Fruit fly (Drosophila melanogaster) whole organism, adult: ENCODE measurements around the gene Tim23.

Source experiments
- CG11617 ChIP-seq: fragments of 200-800 bp; sonication (Bioruptor generic); optimal IDR thresholded peaks from 2 replicates; lab custom pipeline; 2017; ENCODE audit warnings: mild to moderate bottlenecking, missing biosample characterization, missing genetic modification reagents, missing genetic modification characterization
- CG12768 ChIP-seq: fragments of 200-800 bp; sonication (Bioruptor generic); optimal IDR thresholded peaks from 2 replicates; lab custom pipeline; 2017; ENCODE audit warnings: missing biosample characterization, missing genetic modification characterization, mild to moderate bottlenecking, moderate library complexity, missing genetic modification reagents
- CG14711 ChIP-seq: fragments of 200-800 bp; sonication (Bioruptor generic); optimal IDR thresholded peaks from 2 replicates; lab custom pipeline; 2018; ENCODE audit warnings: missing biosample characterization, mild to moderate bottlenecking, missing genetic modification characterization, moderate library complexity
- CG1620 ChIP-seq: fragments of 200-800 bp; sonication (Bioruptor generic); optimal IDR thresholded peaks from 2 replicates; lab custom pipeline; 2016; ENCODE audit warnings: missing biosample characterization, missing genetic modification characterization
- CG33017 ChIP-seq: fragments of 200-800 bp; sonication (Bioruptor generic); optimal IDR thresholded peaks from 2 replicates; lab custom pipeline; 2018; ENCODE audit warnings: missing biosample characterization, mild to moderate bottlenecking, missing genetic modification characterization, moderate library complexity
- CG5204 ChIP-seq: fragments of 200-800 bp; sonication (Bioruptor generic); optimal IDR thresholded peaks from 2 replicates; lab custom pipeline; 2016; ENCODE audit warnings: missing biosample characterization, missing genetic modification characterization
- CG7045 ChIP-seq: fragments of 200-800 bp; sonication (Bioruptor generic); optimal IDR thresholded peaks from 2 replicates; lab custom pipeline; 2017; ENCODE audit warnings: missing biosample characterization, mild to moderate bottlenecking, missing genetic modification characterization
- CG7101 ChIP-seq: fragments of 200-800 bp; sonication (Bioruptor generic); optimal IDR thresholded peaks from 2 replicates; lab custom pipeline; 2018; ENCODE audit warnings: missing biosample characterization, mild to moderate bottlenecking, missing genetic modification characterization, moderate library complexity
- Clk ChIP-seq: fragments of 200-800 bp; sonication (Bioruptor generic); optimal IDR thresholded peaks from 2 replicates; lab custom pipeline; 2017; ENCODE audit warnings: missing biosample characterization, missing genetic modification characterization
- Crg-1 ChIP-seq: fragments of 200-800 bp; sonication (Bioruptor generic); optimal IDR thresholded peaks from 2 replicates; lab custom pipeline; 2016; ENCODE audit warnings: missing biosample characterization, missing genetic modification characterization
- Hr96 ChIP-seq: fragments of 200-800 bp; sonication (Bioruptor generic); optimal IDR thresholded peaks from 2 replicates; lab custom pipeline; 2016; ENCODE audit warnings: missing biosample characterization, missing genetic modification characterization
- Mnt ChIP-seq: fragments of 200-800 bp; sonication (Bioruptor generic); optimal IDR thresholded peaks from 2 replicates; lab custom pipeline; 2016; ENCODE audit warnings: missing biosample characterization, mild to moderate bottlenecking, missing genetic modification characterization
- bab1 ChIP-seq: fragments of 200-800 bp; sonication (Bioruptor generic); optimal IDR thresholded peaks from 3 replicates; lab custom pipeline; 2019; ENCODE audit warnings: missing biosample characterization, mild to moderate bottlenecking, missing genetic modification characterization, moderate library complexity
- cic ChIP-seq: fragments of 200-800 bp; sonication (Bioruptor generic); optimal IDR thresholded peaks from 2 replicates; lab custom pipeline; 2017; ENCODE audit warnings: missing biosample characterization, mild to moderate bottlenecking, missing genetic modification characterization, moderate library complexity
- cnc ChIP-seq, 2 experiments: fragments of >200 bp; optimal IDR thresholded peaks; 2 replicates each; lab custom pipeline; 2017
- kay ChIP-seq: fragments of 200-800 bp; sonication (Bioruptor generic); peaks from one replicate; lab custom pipeline; 2016; ENCODE audit warnings: missing biosample characterization, missing genetic modification characterization, borderline replicate concordance
- ovo ChIP-seq: fragments of 200-800 bp; sonication (Bioruptor generic); optimal IDR thresholded peaks from 2 replicates; lab custom pipeline; 2016; ENCODE audit warnings: missing biosample characterization, missing genetic modification characterization
- pad ChIP-seq: fragments of 200-800 bp; sonication (Bioruptor generic); optimal IDR thresholded peaks from 3 replicates; lab custom pipeline; 2017; ENCODE audit warnings: missing biosample characterization, missing genetic modification characterization, mild to moderate bottlenecking, moderate library complexity, missing genetic modification reagents
- tj ChIP-seq: fragments of 200-800 bp; sonication (Bioruptor generic); optimal IDR thresholded peaks from 3 replicates; lab custom pipeline; 2017; ENCODE audit warnings: missing biosample characterization, mild to moderate bottlenecking, missing genetic modification characterization, moderate library complexity
- toe ChIP-seq: fragments of 200-800 bp; sonication (Bioruptor generic); optimal IDR thresholded peaks from 2 replicates; lab custom pipeline; 2016; ENCODE audit warnings: missing biosample characterization, missing genetic modification characterization

Tim23 gene

dm6 chr2L:23313435-23314067, at the start of gene Tim23:
Gene Tim23, minus strand, starts transcription at chr2L:23313578.
- TF ChIP-seq CG7101 (tag; lab: Kevin White, UChicago) = no peak
- no peak for TF ChIP-seq CG1620
- TF ChIP-seq cic (GFP tag; lab: Kevin White, UChicago) = no peak
- no peak for TF ChIP-seq bab1 (GFP tag; lab: Kevin White, UChicago)
- no peak for TF ChIP-seq toe (GFP tag; lab: Kevin White, UChicago)
- TF ChIP-seq CG33017 (tag; lab: Kevin White, UChicago) = no peak
- TF ChIP-seq kay (GFP tag; lab: Kevin White, UChicago) = no peak
- no peak for TF ChIP-seq Mnt
- TF ChIP-seq Clk (GFP tag; lab: Kevin White, UChicago) = no peak
- no peak for TF ChIP-seq ovo (GFP tag; lab: Kevin White, UChicago)
- no peak for TF ChIP-seq CG5204 (GFP tag; lab: Kevin White, UChicago)
- no peak for TF ChIP-seq tj (GFP tag; lab: Kevin White, UChicago)
- no peak for TF ChIP-seq CG11617 (GFP tag; lab: Kevin White, UChicago)
- TF ChIP-seq CG7045 (GFP tag; lab: Kevin White, UChicago) = no peak
- no peak for TF ChIP-seq cnc (optimal IDR thresholded peaks at IDR 0.05; lab: Kevin White, UChicago)
- TF ChIP-seq Crg-1 (GFP tag; lab: Kevin White, UChicago) = no peak
- TF ChIP-seq pad = no peak

DNA sequence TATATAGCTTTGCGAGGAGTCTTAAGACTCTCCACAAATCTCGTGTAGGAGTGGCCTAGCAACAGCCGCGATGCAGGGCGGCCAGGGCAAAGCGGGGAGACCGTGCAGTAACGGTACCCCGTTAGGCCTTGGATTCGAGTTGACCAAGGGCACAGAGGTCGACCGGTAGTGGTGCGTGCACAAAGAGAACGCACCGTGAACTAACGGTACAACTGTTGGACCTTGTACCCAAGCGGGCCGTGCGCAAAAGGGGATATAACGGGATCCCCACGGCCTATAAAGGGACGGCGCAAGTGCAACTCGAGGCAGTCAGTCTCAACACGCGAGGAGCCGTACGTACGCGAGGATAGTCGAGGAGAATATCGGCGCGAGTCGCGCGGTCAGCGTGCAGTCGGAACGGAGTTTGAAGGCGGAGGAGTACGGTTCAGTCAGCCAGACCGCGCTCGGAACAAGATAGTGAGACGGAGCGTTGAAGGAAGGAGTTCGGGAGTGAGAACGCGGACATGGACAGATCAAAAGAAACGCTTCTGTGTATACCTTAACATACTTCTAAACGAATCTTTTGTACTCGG, 18.9 kb upstream of the Tim23 start:
- no peak for TF ChIP-seq Hr96 (GFP tag; lab: Kevin White, UChicago)
- no peak for TF ChIP-seq Clk (GFP tag; lab: Kevin White, UChicago)
- no peak for TF ChIP-seq CG5204 (GFP tag; lab: Kevin White, UChicago)
- no peak for TF ChIP-seq cnc (optimal IDR thresholded peaks at IDR 0.05; lab: Kevin White, UChicago)
- no peak for TF ChIP-seq cic (GFP tag; lab: Kevin White, UChicago)
- TF ChIP-seq CG14711 (tag; lab: Kevin White, UChicago) = no peak
- no peak for TF ChIP-seq CG12768 (GFP tag; lab: Kevin White, UChicago)
- no peak for TF ChIP-seq bab1 (GFP tag; lab: Kevin White, UChicago)
- no peak for TF ChIP-seq ovo (GFP tag; lab: Kevin White, UChicago)
- TF ChIP-seq CG7101 (tag; lab: Kevin White, UChicago) = no peak

- no peak for TF ChIP-seq toe (GFP tag; lab: Kevin White, UChicago)
- no peak for TF ChIP-seq pad
- no peak for TF ChIP-seq CG1620
- no peak for TF ChIP-seq CG7045 (GFP tag; lab: Kevin White, UChicago)
- TF ChIP-seq CG33017 (tag; lab: Kevin White, UChicago) = no peak
- TF ChIP-seq CG5204 (GFP tag; lab: Kevin White, UChicago) = no peak
- TF ChIP-seq Clk (GFP tag; lab: Kevin White, UChicago) = no peak
- no peak for TF ChIP-seq CG12768 (GFP tag; lab: Kevin White, UChicago)
- no peak for TF ChIP-seq kay (GFP tag; lab: Kevin White, UChicago)
- TF ChIP-seq cic (GFP tag; lab: Kevin White, UChicago) = no peak
- TF ChIP-seq CG7101 (tag; lab: Kevin White, UChicago) = no peak
- TF ChIP-seq tj (GFP tag; lab: Kevin White, UChicago) = no peak
- no peak for TF ChIP-seq ovo (GFP tag; lab: Kevin White, UChicago)
- TF ChIP-seq Mnt = no peak
- TF ChIP-seq cnc (optimal IDR thresholded peaks at IDR 0.05; lab: Kevin White, UChicago) = no peak
- TF ChIP-seq CG11617 (GFP tag; lab: Kevin White, UChicago) = no peak
- no peak for TF ChIP-seq CG14711 (tag; lab: Kevin White, UChicago)
Observed at dm6 chr2L:23315029-23315428, 1.7 kb upstream of the Tim23 start.

- no peak for TF ChIP-seq Hr96 (GFP tag; lab: Kevin White, UChicago)
- TF ChIP-seq cic (GFP tag; lab: Kevin White, UChicago) = no peak
- no peak for TF ChIP-seq cnc (optimal IDR thresholded peaks at IDR 0.05; lab: Kevin White, UChicago)
- TF ChIP-seq toe (GFP tag; lab: Kevin White, UChicago) = no peak
Observed at dm6 chr2L:23311400-23311799, 2.0 kb downstream of the Tim23 start, which contains the start of gene Gpb5. Gene Gpb5, plus strand, starts transcription at chr2L:23311700.
